Worm (Caenorhabditis elegans): Measurements from ENCODE around the gene dbn-1.

DNA sequence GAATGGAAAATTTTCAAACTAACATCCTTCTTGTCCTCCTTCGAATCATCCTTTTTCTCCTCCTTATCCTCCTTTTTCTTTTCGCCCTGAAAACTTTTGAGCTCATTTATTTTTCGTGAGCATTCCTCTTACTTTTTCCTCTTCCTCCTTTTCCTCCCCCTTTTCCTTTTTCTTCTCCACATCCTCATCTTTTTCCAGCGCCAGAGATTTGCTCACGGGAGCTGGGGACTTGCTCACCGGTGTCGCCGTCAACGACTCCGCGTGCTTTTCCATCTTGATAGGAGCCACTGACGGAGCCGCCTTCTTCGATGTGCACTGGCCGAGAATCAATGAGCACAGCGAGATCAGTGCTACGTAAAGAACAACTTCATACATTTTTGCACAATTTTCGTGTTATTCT, 13.6 kb downstream of the dbn-1 start, which contains the start of gene K08E3.2:
- TF ChIP-seq unc-62 (GFP tag; optimal IDR thresholded peaks at IDR 0.05) (no peak), hsf-1 (GFP tag; IDR thresholded peaks at IDR 0.05) (no peak), pha-4 (tag; optimal IDR thresholded peaks at IDR 0.05) (no peak), tbp1 (GFP tag; optimal IDR thresholded peaks at IDR 0.05) (no peak), snpc-1.3 (tag; optimal IDR thresholded peaks at IDR 0.05; ENCODE audit: insufficient read depth) (no peak), ama-1 (optimal IDR thresholded peaks at IDR 0.05) (no peak), ama-1 (GFP tag; optimal IDR thresholded peaks at IDR 0.05) (no peak)

Data from whole organism, young adult.